Worm (Caenorhabditis elegans) whole organism, L2 larva: ENCODE measurements around the gene Y62H9A.13.

Source experiments
- C34F6.9 ChIP-seq: fragments of 150-350 bp; optimal IDR thresholded peaks from 2 replicates; lab custom pipeline; 2014; ENCODE audit warnings: missing biosample characterization, missing genetic modification characterization
- aly-2 ChIP-seq: fragments of 150-350 bp; optimal IDR thresholded peaks from 2 replicates; lab custom pipeline; 2014; ENCODE audit warnings: missing biosample characterization, missing genetic modification characterization
- blmp-1 ChIP-seq: sonication (generic microtip); optimal IDR thresholded peaks from 2 replicates; lab custom pipeline; 2017; ENCODE audit warnings: missing genetic modification characterization, mild to moderate bottlenecking, missing compliant biosample characterization, antibody characterized with exemption, moderate library complexity; ENCODE audit not compliant: insufficient read depth
- dmd-4 ChIP-seq: sonication (generic microtip); optimal IDR thresholded peaks from 2 replicates; lab custom pipeline; 2017; ENCODE audit warnings: missing biosample characterization, missing genetic modification characterization
- elt-3 ChIP-seq: sonication (generic microtip); optimal IDR thresholded peaks from 2 replicates; lab custom pipeline; 2017; ENCODE audit warnings: missing biosample characterization, missing genetic modification characterization
- fos-1 ChIP-seq: fragments of 150-350 bp; optimal IDR thresholded peaks from 2 replicates; lab custom pipeline; 2014; ENCODE audit warnings: missing biosample characterization, missing genetic modification characterization
- lin-39 ChIP-seq: fragments of 150-350 bp; optimal IDR thresholded peaks from 2 replicates; lab custom pipeline; 2014; ENCODE audit warnings: missing biosample characterization, missing genetic modification reagents, missing genetic modification characterization
- lsy-2 ChIP-seq, 2 experiments: fragments of 150-350 bp in 1 of 2; sonication (generic microtip) in 1 of 2; optimal IDR thresholded peaks; 2 replicates each; lab custom pipeline; 2014 to 2017; ENCODE audit warnings: missing biosample characterization in 2 of 2, missing genetic modification characterization in 2 of 2
- nhr-10 ChIP-seq: sonication (generic microtip); optimal IDR thresholded peaks from 2 replicates; lab custom pipeline; 2017; ENCODE audit warnings: missing biosample characterization, missing genetic modification characterization
- skn-1 ChIP-seq: sonication (generic microtip); optimal IDR thresholded peaks from 2 replicates; lab custom pipeline; 2017; ENCODE audit warnings: missing biosample characterization, missing genetic modification characterization
- unc-62 ChIP-seq: fragments of 150-350 bp; optimal IDR thresholded peaks from 2 replicates; lab custom pipeline; 2014; ENCODE audit warnings: missing biosample characterization, missing genetic modification reagents, missing genetic modification characterization
- ztf-11 ChIP-seq: sonication (generic microtip); optimal IDR thresholded peaks from 2 replicates; lab custom pipeline; 2017; ENCODE audit warnings: missing biosample characterization, missing genetic modification characterization
- ztf-4 ChIP-seq: fragments of 150-350 bp; optimal IDR thresholded peaks from 2 replicates; lab custom pipeline; 2014; ENCODE audit warnings: missing biosample characterization, missing genetic modification characterization

DNA sequence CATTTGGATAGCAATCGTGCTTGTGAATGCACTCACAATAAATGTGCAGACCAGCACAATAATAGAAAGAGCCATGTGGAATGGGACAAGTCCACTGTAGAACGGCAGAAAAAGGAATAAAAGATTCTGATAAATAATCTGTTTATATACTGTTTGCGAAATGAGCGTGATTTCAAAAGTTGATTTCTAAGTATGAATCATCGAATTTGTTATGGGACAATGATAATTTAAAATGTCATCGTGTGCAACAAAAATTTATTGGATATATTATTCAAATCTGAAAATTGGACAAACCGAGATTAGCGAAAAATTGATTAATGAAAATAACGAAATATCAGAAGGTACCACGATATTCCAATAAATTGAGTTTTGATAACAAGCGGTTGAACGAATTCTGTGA is 22.0 kb downstream of the Y62H9A.13 start, which contains the start of gene F55G7.5:
- no peak for TF ChIP-seq elt-3 (tag; lab: Kevin White, UChicago)
- TF ChIP-seq unc-62 (GFP tag; lab: Kevin White, UChicago) = no peak
- no peak for TF ChIP-seq lin-39 (tag; lab: Kevin White, UChicago)
- no peak for TF ChIP-seq C34F6.9
- no peak for TF ChIP-seq skn-1 (tag; lab: Kevin White, UChicago)
- no peak for TF ChIP-seq ztf-4 (tag; lab: Kevin White, UChicago)
- TF ChIP-seq blmp-1 (tag; lab: Kevin White, UChicago) = no peak
- no peak for TF ChIP-seq fos-1 (tag; lab: Kevin White, UChicago)
- no peak for TF ChIP-seq nhr-10 (tag; lab: Kevin White, UChicago)
- no peak for TF ChIP-seq dmd-4 (tag; lab: Kevin White, UChicago)
- TF ChIP-seq ztf-11 (tag; lab: Kevin White, UChicago) = no peak
- no peak for TF ChIP-seq aly-2 (tag; lab: Kevin White, UChicago)
- no peak for TF ChIP-seq lsy-2 (tag; optimal IDR thresholded peaks at IDR 0.05; lab: Kevin White, UChicago)
